Fruit fly (Drosophila melanogaster) whole organism, wandering third instar larva: Measurements from ENCODE around the gene CG14443.
A peak's percentile ranks its signal among the peaks of the same experiment; 100 is the strongest.

Source experiments
- Abd-B ChIP-seq: fragments of >200 bp; optimal IDR thresholded peaks from 2 replicates; lab custom pipeline; 2017; ENCODE audit warnings: missing biosample characterization, missing genetic modification characterization
- CG32264 ChIP-seq: fragments of 200-800 bp; sonication (Bioruptor generic); optimal IDR thresholded peaks from 2 replicates; lab custom pipeline; 2016; ENCODE audit warnings: missing biosample characterization, missing genetic modification characterization
- CG9705 ChIP-seq: fragments of 200-800 bp; sonication (Bioruptor generic); optimal IDR thresholded peaks from 2 replicates; lab custom pipeline; 2018; ENCODE audit warnings: missing biosample characterization, mild to moderate bottlenecking, missing genetic modification characterization
- CrebA ChIP-seq: fragments of 200-800 bp; sonication (Bioruptor generic); optimal IDR thresholded peaks from 2 replicates; lab custom pipeline; 2016; ENCODE audit warnings: missing biosample characterization, mild to moderate bottlenecking, missing genetic modification characterization, borderline replicate concordance
- Dfd ChIP-seq: fragments of >200 bp; optimal IDR thresholded peaks from 2 replicates; lab custom pipeline; 2017; ENCODE audit warnings: missing biosample characterization, missing genetic modification characterization
- Dif ChIP-seq: fragments of 200-275, 200-300 bp; sonication (Bioruptor generic); optimal IDR thresholded peaks from 2 replicates; lab custom pipeline; 2018; ENCODE audit warnings: missing biosample characterization, missing genetic modification characterization; ENCODE audit not compliant: partially characterized antibody
- GATAd ChIP-seq: sonication (Bioruptor generic); optimal IDR thresholded peaks from 2 replicates; lab custom pipeline; 2016; ENCODE audit warnings: missing biosample characterization, missing genetic modification characterization
- HLH106 ChIP-seq: fragments of 200-800 bp; optimal IDR thresholded peaks from 3 replicates; lab custom pipeline; 2019; ENCODE audit warnings: missing biosample characterization, mild to moderate bottlenecking, missing genetic modification characterization, moderate library complexity
- Hnf4 ChIP-seq: fragments of 200-800 bp; sonication (Bioruptor generic); optimal IDR thresholded peaks from 2 replicates; lab custom pipeline; 2016; ENCODE audit warnings: missing biosample characterization, mild to moderate bottlenecking, missing genetic modification characterization
- Hr78 ChIP-seq: fragments of >200 bp; optimal IDR thresholded peaks from 2 replicates; lab custom pipeline; 2017; ENCODE audit warnings: missing biosample characterization, missing genetic modification characterization
- Hr83 ChIP-seq: fragments of 200-300 bp; sonication (Bioruptor generic); optimal IDR thresholded peaks from 2 replicates; lab custom pipeline; 2016; ENCODE audit warnings: missing biosample characterization, mild to moderate bottlenecking, missing genetic modification characterization, moderate library complexity; ENCODE audit not compliant: poor library complexity, severe bottlenecking
- N ChIP-seq: fragments of >200 bp; optimal IDR thresholded peaks from 2 replicates; lab custom pipeline; 2018; ENCODE audit warnings: missing biosample characterization, missing external identifiers, missing genetic modification characterization
- Rel ChIP-seq, 2 experiments: fragments of 200-800 bp; sonication (Bioruptor generic) in 1 of 2; optimal IDR thresholded peaks; 2 replicates in 1 of 2; 3 replicates in 1 of 2; lab custom pipeline; 2016 to 2019; ENCODE audit warnings: mild to moderate bottlenecking in 2 of 2, missing biosample characterization in 2 of 2, missing genetic modification characterization in 2 of 2, moderate library complexity in 1 of 2
- Sp1 ChIP-seq: fragments of 200-800 bp; sonication (Bioruptor generic); optimal IDR thresholded peaks from 3 replicates; lab custom pipeline; 2019; ENCODE audit warnings: missing biosample characterization, mild to moderate bottlenecking, missing genetic modification characterization, moderate library complexity
- Vsx2 ChIP-seq: fragments of 200-300, 225-300 bp; sonication (Bioruptor generic); optimal IDR thresholded peaks from 2 replicates; lab custom pipeline; 2018; ENCODE audit warnings: missing biosample characterization, missing genetic modification characterization; ENCODE audit not compliant: partially characterized antibody
- br ChIP-seq: fragments of 200-800 bp; sonication (Bioruptor generic); optimal IDR thresholded peaks from 2 replicates; lab custom pipeline; 2016; ENCODE audit warnings: missing biosample characterization, missing genetic modification characterization
- brk ChIP-seq: fragments of 200-800 bp; sonication (Bioruptor generic); optimal IDR thresholded peaks from 2 replicates; lab custom pipeline; 2016; ENCODE audit warnings: missing biosample characterization, mild to moderate bottlenecking, missing genetic modification characterization
- dl ChIP-seq, 2 experiments: fragments of 175-275, 200-275 bp in 1 of 2; fragments of 200-275 bp in 1 of 2; sonication (Bioruptor generic); optimal IDR thresholded peaks; lab custom pipeline; 2018; ENCODE audit warnings: mild to moderate bottlenecking in 2 of 2, missing biosample characterization in 2 of 2, missing genetic modification characterization in 2 of 2, moderate library complexity in 2 of 2; ENCODE audit not compliant: partially characterized antibody in 2 of 2, insufficient read depth in 1 of 2
- dmrt93B ChIP-seq: fragments of 200-800 bp; sonication (Bioruptor generic); optimal IDR thresholded peaks from 2 replicates; lab custom pipeline; 2018; ENCODE audit warnings: missing biosample characterization, mild to moderate bottlenecking, missing genetic modification characterization
- dsf ChIP-seq: sonication (Bioruptor generic); optimal IDR thresholded peaks from 2 replicates; lab custom pipeline; 2016; ENCODE audit warnings: missing biosample characterization, missing genetic modification characterization, borderline replicate concordance
- ey ChIP-seq: fragments of 200-800 bp; sonication (Bioruptor generic); optimal IDR thresholded peaks from 2 replicates; lab custom pipeline; 2016; ENCODE audit warnings: missing biosample characterization, missing genetic modification characterization
- foxo ChIP-seq, 2 experiments: fragments of 200-800 bp; sonication (Bioruptor generic); optimal IDR thresholded peaks; 2 replicates in 1 of 2; 3 replicates in 1 of 2; lab custom pipeline; 2016 to 2017; ENCODE audit warnings: missing biosample characterization in 2 of 2, missing genetic modification characterization in 2 of 2
- fru ChIP-seq: fragments of 200-800 bp; sonication (Bioruptor generic); optimal IDR thresholded peaks from 3 replicates; lab custom pipeline; 2016; ENCODE audit warnings: missing biosample characterization, mild to moderate bottlenecking, missing genetic modification characterization
- h ChIP-seq: fragments of 200-800 bp; sonication (Bioruptor generic); optimal IDR thresholded peaks from 3 replicates; lab custom pipeline; 2016; ENCODE audit warnings: missing biosample characterization, mild to moderate bottlenecking, missing genetic modification characterization
- jim ChIP-seq: fragments of 175-275, 200-325 bp; sonication (Bioruptor generic); optimal IDR thresholded peaks from 2 replicates; lab custom pipeline; 2016; ENCODE audit warnings: missing biosample characterization, mild to moderate bottlenecking, missing genetic modification characterization
- lola ChIP-seq: fragments of >200 bp; optimal IDR thresholded peaks from 2 replicates; lab custom pipeline; 2017; ENCODE audit warnings: missing biosample characterization, missing genetic modification characterization
- pan ChIP-seq: fragments of >200 bp; optimal IDR thresholded peaks from 2 replicates; lab custom pipeline; 2017
- psq ChIP-seq: fragments of 200-800 bp; sonication (Bioruptor generic); optimal IDR thresholded peaks from 3 replicates; lab custom pipeline; 2017; ENCODE audit warnings: missing biosample characterization, mild to moderate bottlenecking, missing genetic modification characterization, moderate library complexity
- rgr ChIP-seq: fragments of 200-800 bp; sonication (Bioruptor generic); optimal IDR thresholded peaks from 3 replicates; lab custom pipeline; 2016; ENCODE audit warnings: missing biosample characterization, mild to moderate bottlenecking, missing genetic modification characterization
- sage ChIP-seq: fragments of 200-800 bp; sonication (Bioruptor generic); optimal IDR thresholded peaks from 2 replicates; lab custom pipeline; 2016; ENCODE audit warnings: missing biosample characterization, mild to moderate bottlenecking, missing genetic modification characterization
- sv ChIP-seq: fragments of 200-800 bp; sonication (Bioruptor generic); optimal IDR thresholded peaks from 3 replicates; lab custom pipeline; 2016; ENCODE audit warnings: missing biosample characterization, missing genetic modification characterization
- tai ChIP-seq: sonication (Bioruptor generic); optimal IDR thresholded peaks from 2 replicates; lab custom pipeline; 2016; ENCODE audit warnings: missing biosample characterization, missing genetic modification characterization
- woc ChIP-seq: sonication (Bioruptor generic); optimal IDR thresholded peaks from 2 replicates; lab custom pipeline; 2016; ENCODE audit warnings: missing biosample characterization, mild to moderate bottlenecking, missing genetic modification characterization

Gene CG14443

dm6 chrX:6596788-6597187 is 37.0 kb upstream of the CG14443 start, which contains the start of gene APC7:
TSS of gene APC7 (plus strand) at chrX:6597088.
- TF ChIP-seq brk (GFP tag; lab: Kevin White, UChicago) = no peak
- TF ChIP-seq Dfd (GFP tag; lab: Kevin White, UChicago) = no peak
- no peak for TF ChIP-seq foxo (GFP tag; optimal IDR thresholded peaks at IDR 0.05; lab: Kevin White, UChicago)
- TF ChIP-seq Dif (GFP tag; lab: Kevin White, UChicago) = no peak
- no peak for TF ChIP-seq pan (lab: Kevin White, UChicago)
- no peak for TF ChIP-seq rgr (GFP tag; lab: Kevin White, UChicago)
- no peak for TF ChIP-seq Abd-B (GFP tag; lab: Kevin White, UChicago)
- no peak for TF ChIP-seq dl (GFP tag; optimal IDR thresholded peaks at IDR 0.05; lab: Kevin White, UChicago; ENCODE audit: insufficient read depth in 1 of 2, partially characterized antibody in 2 of 2)
- no peak for TF ChIP-seq psq (GFP tag; lab: Kevin White, UChicago)
- no peak for TF ChIP-seq dmrt93B (GFP tag; lab: Kevin White, UChicago)
- no peak for TF ChIP-seq CG32264
- no peak for TF ChIP-seq N
- TF ChIP-seq, all 38 proteins: peak for 0

DNA sequence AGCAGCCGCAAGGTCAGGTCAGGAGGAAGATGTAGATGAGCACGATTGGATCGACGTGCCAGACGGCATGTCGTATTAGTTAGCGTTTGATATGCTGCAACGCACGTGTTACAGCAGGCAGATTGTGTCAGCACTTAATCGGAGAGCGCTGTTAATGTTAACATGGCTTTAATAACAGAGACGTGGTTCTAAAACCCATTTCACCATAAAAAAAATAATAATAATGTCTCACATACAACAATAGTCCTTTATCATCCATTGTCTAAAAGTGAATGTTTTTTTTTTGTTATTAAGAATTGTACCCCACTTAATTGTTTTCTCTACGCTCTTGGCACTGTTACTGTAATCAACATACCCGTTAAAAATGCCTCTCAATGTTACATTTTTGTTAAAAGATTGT is 34.5 kb upstream of the CG14443 start:
- TF ChIP-seq Dif (GFP tag; lab: Kevin White, UChicago) (peak; percentile 99), ey (GFP tag; lab: Kevin White, UChicago) (peak; percentile 90), Sp1 (GFP tag; lab: Kevin White, UChicago) (peak; percentile 33), CG32264 (peak; percentile 85), N (no peak), sv (GFP tag; lab: Kevin White, UChicago) (peak; percentile 70), sage (GFP tag; lab: Kevin White, UChicago) (peak; percentile 90), foxo (GFP tag; optimal IDR thresholded peaks at IDR 0.05; lab: Kevin White, UChicago) (peak in 1 of 2 experiments; percentile 93), fru (GFP tag; lab: Kevin White, UChicago) (peak; percentile 89), pan (lab: Kevin White, UChicago) (no peak), GATAd (GFP tag; lab: Kevin White, UChicago) (no peak), CG9705 (GFP tag; lab: Kevin White, UChicago) (peak; percentile 75), br (GFP tag; lab: Kevin White, UChicago) (no peak), dl (GFP tag; optimal IDR thresholded peaks at IDR 0.05; lab: Kevin White, UChicago; ENCODE audit: insufficient read depth in 1 of 2, partially characterized antibody in 2 of 2) (peak; percentile 84 to 92), woc (GFP tag; lab: Kevin White, UChicago) (peak; percentile 64), HLH106 (peak; percentile 81), Rel (GFP tag; optimal IDR thresholded peaks at IDR 0.05; lab: Kevin White, UChicago) (peak; percentile 22), Rel (tag; optimal IDR thresholded peaks at IDR 0.05; lab: Kevin White, UChicago) (peak; percentile 24), dsf (GFP tag; lab: Kevin White, UChicago) (no peak), Hr83 (GFP tag; lab: Kevin White, UChicago) (peak; percentile 86), psq (GFP tag; lab: Kevin White, UChicago) (no peak), tai (GFP tag; lab: Kevin White, UChicago) (peak; percentile 94), Dfd (GFP tag; lab: Kevin White, UChicago) (no peak), h (GFP tag; lab: Kevin White, UChicago) (peak; percentile 95), dmrt93B (GFP tag; lab: Kevin White, UChicago) (peak; percentile 92), Vsx2 (GFP tag; lab: Kevin White, UChicago) (no peak), jim (peak; percentile 39), Hr78 (GFP tag; lab: Kevin White, UChicago) (no peak), lola (GFP tag; lab: Kevin White, UChicago) (no peak), CrebA (no peak), brk (GFP tag; lab: Kevin White, UChicago) (no peak), rgr (GFP tag; lab: Kevin White, UChicago) (no peak)

dm6 chrX:6599880-6600279 is 33.9 kb upstream of the CG14443 start, which contains the start of gene pigs:
TSS of gene pigs (plus strand) at chrX:6600062.
- TF ChIP-seq Hnf4 (GFP tag; lab: Kevin White, UChicago) (peak; percentile 2), rgr (GFP tag; lab: Kevin White, UChicago) (no peak), br (GFP tag; lab: Kevin White, UChicago) (no peak)
